Worm (Caenorhabditis elegans): Measurements from ENCODE around the gene hnd-1.

The hnd-1 gene

ce11 chrX:11723781-11724201 is 39.4 kb downstream of the hnd-1 start, which contains the start of gene D1053.4:
Gene D1053.4, minus strand, starts transcription at chrX:11723800.
- TF ChIP-seq fos-1 (tag; optimal IDR thresholded peaks at IDR 0.05) (peak; percentile 85), crh-2 (tag; optimal IDR thresholded peaks at IDR 0.05) (peak; percentile 76), mbf-1 (tag; optimal IDR thresholded peaks at IDR 0.05) (no peak), mdl-1 (tag; optimal IDR thresholded peaks at IDR 0.05) (peak in 1 of 2 experiments; percentile 15), ama-1 (optimal IDR thresholded peaks at IDR 0.05) (no peak), lsy-2 (tag; optimal IDR thresholded peaks at IDR 0.05) (no peak), lin-13 (GFP tag; optimal IDR thresholded peaks at IDR 0.05) (no peak), nhr-23 (tag; optimal IDR thresholded peaks at IDR 0.05) (no peak), elt-3 (tag; optimal IDR thresholded peaks at IDR 0.05) (no peak), sma-9 (GFP tag; optimal IDR thresholded peaks at IDR 0.05) (peak; percentile 47), sma-9 (tag; optimal IDR thresholded peaks at IDR 0.05) (no peak), gmeb-1 (tag; optimal IDR thresholded peaks at IDR 0.05) (peak; percentile 8), unc-62 (GFP tag; optimal IDR thresholded peaks at IDR 0.05) (no peak), F13H6.1 (tag; optimal IDR thresholded peaks at IDR 0.05) (peak; percentile 18), egl-27 (tag; optimal IDR thresholded peaks at IDR 0.05) (peak; percentile 22), nhr-6 (tag; optimal IDR thresholded peaks at IDR 0.05) (no peak)

- TF ChIP-seq gmeb-1 (tag; optimal IDR thresholded peaks at IDR 0.05) (no peak), nhr-129 (tag; optimal IDR thresholded peaks at IDR 0.05) (peak; percentile 27)
Observed at ce11 chrX:11725646-11726045, 41.3 kb downstream of the hnd-1 start.

ce11 chrX:11726450-11726849 is 42.1 kb downstream of the hnd-1 start:
- no peak for TF ChIP-seq ama-1 (optimal IDR thresholded peaks at IDR 0.05)
- peak; percentile 66 for TF ChIP-seq ceh-16 (tag; optimal IDR thresholded peaks at IDR 0.05)
- TF ChIP-seq lin-13 (GFP tag; optimal IDR thresholded peaks at IDR 0.05): no peak
- TF ChIP-seq nhr-25 (tag; optimal IDR thresholded peaks at IDR 0.05): no peak
- TF ChIP-seq sma-9 (GFP tag; optimal IDR thresholded peaks at IDR 0.05): peak; percentile 33
- no peak for TF ChIP-seq sma-9 (tag; optimal IDR thresholded peaks at IDR 0.05)
- no peak for TF ChIP-seq Y55F3AM.14 (GFP tag; optimal IDR thresholded peaks at IDR 0.05)
- no peak for TF ChIP-seq ztf-1 (GFP tag; conservative IDR thresholded peaks at IDR 0.05)
- TF ChIP-seq nhr-11 (tag; optimal IDR thresholded peaks at IDR 0.05): no peak
- no peak for TF ChIP-seq unc-39 (tag; optimal IDR thresholded peaks at IDR 0.05)
- peak; percentile 93 for TF ChIP-seq elt-1 (tag; optimal IDR thresholded peaks at IDR 0.05)

ce11 chrX:11727761-11728160 is 43.4 kb downstream of the hnd-1 start, which contains the start of the genes gst-42 and D1053.2:
Gene gst-42, minus strand, starts transcription at chrX:11727936.
Gene D1053.2, plus strand, starts transcription at chrX:11728151.
- TF ChIP-seq mab-5 (tag; optimal IDR thresholded peaks at IDR 0.05) (no peak), alr-1 (tag; optimal IDR thresholded peaks at IDR 0.05) (no peak), dmd-4 (tag; optimal IDR thresholded peaks at IDR 0.05) (no peak), nhr-21 (tag; optimal IDR thresholded peaks at IDR 0.05) (peak; percentile 18), mdl-1 (tag; optimal IDR thresholded peaks at IDR 0.05) (peak; percentile 47 to 78), crh-2 (tag; optimal IDR thresholded peaks at IDR 0.05) (peak; percentile 89), ztf-1 (GFP tag; conservative IDR thresholded peaks at IDR 0.05) (no peak), Y55F3AM.14 (GFP tag; optimal IDR thresholded peaks at IDR 0.05) (no peak), ceh-16 (tag; optimal IDR thresholded peaks at IDR 0.05) (no peak), blmp-1 (tag; optimal IDR thresholded peaks at IDR 0.05; ENCODE audit: insufficient read depth) (peak; percentile 5), F13H6.1 (tag; optimal IDR thresholded peaks at IDR 0.05) (peak; percentile 45), sma-9 (GFP tag; optimal IDR thresholded peaks at IDR 0.05) (peak; percentile 97), sma-9 (tag; optimal IDR thresholded peaks at IDR 0.05) (no peak), sma-3 (GFP tag; optimal IDR thresholded peaks at IDR 0.05) (peak; percentile 72), unc-55 (GFP tag; optimal IDR thresholded peaks at IDR 0.05) (no peak), gmeb-1 (tag; optimal IDR thresholded peaks at IDR 0.05) (peak; percentile 40), mbf-1 (tag; optimal IDR thresholded peaks at IDR 0.05) (no peak), fos-1 (tag; optimal IDR thresholded peaks at IDR 0.05) (peak; percentile 87), ceh-82 (tag; optimal IDR thresholded peaks at IDR 0.05) (no peak), nhr-129 (tag; optimal IDR thresholded peaks at IDR 0.05) (peak; percentile 62), egl-27 (tag; optimal IDR thresholded peaks at IDR 0.05) (peak; percentile 9), aly-2 (tag; optimal IDR thresholded peaks at IDR 0.05) (no peak), lsy-2 (tag; optimal IDR thresholded peaks at IDR 0.05) (peak in 1 of 2 experiments; percentile 42)

- no peak for TF ChIP-seq ztf-4 (tag; optimal IDR thresholded peaks at IDR 0.05)
- no peak for TF ChIP-seq ZK546.5 (tag; optimal IDR thresholded peaks at IDR 0.05)
- no peak for TF ChIP-seq nhr-21 (tag; optimal IDR thresholded peaks at IDR 0.05)
- TF ChIP-seq aly-2 (tag; optimal IDR thresholded peaks at IDR 0.05): no peak
Observed at ce11 chrX:11732752-11733151, 48.4 kb downstream of the hnd-1 start.
